Worm (Caenorhabditis elegans): ENCODE measurements around the gene mrps-17.
A peak's percentile ranks its signal among the peaks of the same experiment; 100 is the strongest.

ce11 chrIII:6382987-6383602 lies 48.5 kb downstream of the mrps-17 start, which contains the start of gene let-716:
- no peak for TF ChIP-seq nhr-85 (tag)
- no peak for TF ChIP-seq nhr-76 (tag; optimal IDR thresholded peaks at IDR 0.05)
- TF ChIP-seq lsy-2 (tag; optimal IDR thresholded peaks at IDR 0.05): peak; percentile 93 to 98
- TF ChIP-seq sox-4 (tag; optimal IDR thresholded peaks at IDR 0.05): no peak
- no peak for TF ChIP-seq fkh-10 (GFP tag; optimal IDR thresholded peaks at IDR 0.05)
- no peak for TF ChIP-seq lir-3 (tag; optimal IDR thresholded peaks at IDR 0.05; ENCODE audit: poor library complexity)
- TF ChIP-seq snpc-4 (tag; optimal IDR thresholded peaks at IDR 0.05): no peak
- TF ChIP-seq tlp-1 (tag; optimal IDR thresholded peaks at IDR 0.05): no peak

Measured in whole organism, L1 larva.